Worm (Caenorhabditis elegans): ENCODE data around the gene nlt-1.

The nlt-1 gene

ce11 chrII:10014384-10014783, 13.4 kb upstream of the nlt-1 start:
- TF ChIP-seq mdl-1 (tag; optimal IDR thresholded peaks at IDR 0.05): no peak
- no peak for TF ChIP-seq nhr-237 (tag; optimal IDR thresholded peaks at IDR 0.05)
- TF ChIP-seq efl-1 (optimal IDR thresholded peaks at IDR 0.05): no peak
- peak in 1 of 2 experiments; percentile 92 for TF ChIP-seq efl-1 (GFP tag; optimal IDR thresholded peaks at IDR 0.05 in 1 of 2)
- TF ChIP-seq snpc-4 (tag; optimal IDR thresholded peaks at IDR 0.05): no peak

DNA sequence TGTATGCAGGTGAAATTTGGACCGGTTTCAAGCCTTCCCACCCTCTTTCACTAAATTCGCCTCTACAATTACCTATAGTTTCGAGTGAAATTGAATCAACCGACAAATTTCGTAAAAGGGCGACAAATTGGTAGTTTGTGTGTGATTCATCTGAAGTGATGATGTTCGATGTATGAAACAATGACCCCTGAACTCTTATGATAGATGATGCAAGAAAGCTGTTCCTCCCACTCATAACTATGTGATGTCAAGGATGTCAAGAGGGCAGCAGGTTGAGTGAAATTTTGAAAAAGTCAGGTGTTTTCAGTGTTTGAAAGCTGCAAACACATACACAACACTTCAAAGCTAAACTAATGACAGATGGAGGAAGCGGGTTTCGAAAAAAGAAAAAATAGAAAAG, 11.5 kb upstream of the nlt-1 start:
- TF ChIP-seq efl-3 (GFP tag; optimal IDR thresholded peaks at IDR 0.05): no peak
- TF ChIP-seq ceh-88 (GFP tag; IDR thresholded peaks at IDR 0.05): no peak
- TF ChIP-seq ztf-11 (tag; optimal IDR thresholded peaks at IDR 0.05): no peak
- TF ChIP-seq swsn-7 (tag; optimal IDR thresholded peaks at IDR 0.05): no peak
- no peak for TF ChIP-seq pax-3 (tag; optimal IDR thresholded peaks at IDR 0.05)
- no peak for TF ChIP-seq unc-30 (tag; optimal IDR thresholded peaks at IDR 0.05)
- TF ChIP-seq tlp-1 (tag; optimal IDR thresholded peaks at IDR 0.05): no peak
- TF ChIP-seq egl-27 (tag; optimal IDR thresholded peaks at IDR 0.05): no peak
- TF ChIP-seq blmp-1 (tag; optimal IDR thresholded peaks at IDR 0.05): peak; percentile 13
- no peak for TF ChIP-seq zip-4 (GFP tag; optimal IDR thresholded peaks at IDR 0.05)
- TF ChIP-seq lin-15B (tag; optimal IDR thresholded peaks at IDR 0.05): no peak
- peak; percentile 44 for TF ChIP-seq unc-130 (tag; optimal IDR thresholded peaks at IDR 0.05)
- no peak for TF ChIP-seq C04F5.9 (tag; optimal IDR thresholded peaks at IDR 0.05)
- TF ChIP-seq aly-2 (tag; optimal IDR thresholded peaks at IDR 0.05): no peak
- TF ChIP-seq efl-1 (optimal IDR thresholded peaks at IDR 0.05): no peak
- peak in 1 of 2 experiments; percentile 88 for TF ChIP-seq efl-1 (GFP tag; optimal IDR thresholded peaks at IDR 0.05 in 1 of 2)
- no peak for TF ChIP-seq nhr-84 (tag; optimal IDR thresholded peaks at IDR 0.05)
- TF ChIP-seq vab-15 (tag; optimal IDR thresholded peaks at IDR 0.05): no peak
- no peak for TF ChIP-seq nhr-237 (tag; optimal IDR thresholded peaks at IDR 0.05)
- no peak for TF ChIP-seq ces-1 (GFP tag; optimal IDR thresholded peaks at IDR 0.05)
- TF ChIP-seq unc-62 (GFP tag; optimal IDR thresholded peaks at IDR 0.05): no peak
- TF ChIP-seq lin-13 (GFP tag; optimal IDR thresholded peaks at IDR 0.05): no peak
- TF ChIP-seq unc-98 (GFP tag; IDR thresholded peaks at IDR 0.05): no peak
- TF ChIP-seq rnt-1 (tag; optimal IDR thresholded peaks at IDR 0.05): peak; percentile 27
- TF ChIP-seq lsy-2 (tag; optimal IDR thresholded peaks at IDR 0.05): peak in 1 of 2 experiments; percentile 36
- no peak for TF ChIP-seq Y116A8C.19 (tag; optimal IDR thresholded peaks at IDR 0.05; ENCODE audit: borderline replicate concordance)
- TF ChIP-seq ceh-8 (GFP tag; optimal IDR thresholded peaks at IDR 0.05): no peak
- TF ChIP-seq nhr-76 (tag; optimal IDR thresholded peaks at IDR 0.05): no peak
- TF ChIP-seq alr-1 (tag; optimal IDR thresholded peaks at IDR 0.05; ENCODE audit: borderline replicate concordance): no peak
- no peak for TF ChIP-seq lin-35 (GFP tag; optimal IDR thresholded peaks at IDR 0.05)
- peak; percentile 18 for TF ChIP-seq nhr-71 (tag; optimal IDR thresholded peaks at IDR 0.05)
- no peak for TF ChIP-seq nhr-85 (tag)
- TF ChIP-seq ztf-4 (tag; optimal IDR thresholded peaks at IDR 0.05): no peak
- TF ChIP-seq ama-1 (optimal IDR thresholded peaks at IDR 0.05): no peak
- no peak for TF ChIP-seq nhr-12 (tag; optimal IDR thresholded peaks at IDR 0.05)
- TF ChIP-seq pqm-1 (tag; optimal IDR thresholded peaks at IDR 0.05): no peak
- TF ChIP-seq grh-1 (GFP tag; IDR thresholded peaks at IDR 0.05): no peak
- no peak for TF ChIP-seq fkh-4 (tag; optimal IDR thresholded peaks at IDR 0.05; ENCODE audit: borderline replicate concordance)
- TF ChIP-seq elt-3 (tag; optimal IDR thresholded peaks at IDR 0.05): no peak
- no peak for TF ChIP-seq hlh-4 (tag; optimal IDR thresholded peaks at IDR 0.05)
- TF ChIP-seq sox-4 (tag; optimal IDR thresholded peaks at IDR 0.05): no peak
- no peak for TF ChIP-seq ceh-90 (tag; optimal IDR thresholded peaks at IDR 0.05)
- no peak for TF ChIP-seq hpl-2 (GFP tag; optimal IDR thresholded peaks at IDR 0.05)
- no peak for TF ChIP-seq ceh-63 (GFP tag; optimal IDR thresholded peaks at IDR 0.05)
- TF ChIP-seq irx-1 (tag; optimal IDR thresholded peaks at IDR 0.05): no peak
- TF ChIP-seq egl-13 (tag; optimal IDR thresholded peaks at IDR 0.05): no peak
- no peak for TF ChIP-seq mdl-1 (tag; optimal IDR thresholded peaks at IDR 0.05)
- no peak for TF ChIP-seq dpl-1 (GFP tag; optimal IDR thresholded peaks at IDR 0.05)
- TF ChIP-seq sptf-1 (tag; optimal IDR thresholded peaks at IDR 0.05): no peak
- TF ChIP-seq zag-1 (tag; optimal IDR thresholded peaks at IDR 0.05): no peak
- no peak for TF ChIP-seq unc-86 (tag; optimal IDR thresholded peaks at IDR 0.05)

Data from whole organism, L1 larva.